Fruit fly (Drosophila melanogaster) S2 (cell line): ENCODE measurements around the gene CG8630.

Experiments used
- CG8478 ChIP-seq: fragments of >200 bp; optimal IDR thresholded peaks from 2 replicates; lab custom pipeline; 2018
- CTCF ChIP-seq, 2 experiments: fragments of >200 bp; optimal IDR thresholded peaks; 2 replicates each; lab custom pipeline; 2018

DNA sequence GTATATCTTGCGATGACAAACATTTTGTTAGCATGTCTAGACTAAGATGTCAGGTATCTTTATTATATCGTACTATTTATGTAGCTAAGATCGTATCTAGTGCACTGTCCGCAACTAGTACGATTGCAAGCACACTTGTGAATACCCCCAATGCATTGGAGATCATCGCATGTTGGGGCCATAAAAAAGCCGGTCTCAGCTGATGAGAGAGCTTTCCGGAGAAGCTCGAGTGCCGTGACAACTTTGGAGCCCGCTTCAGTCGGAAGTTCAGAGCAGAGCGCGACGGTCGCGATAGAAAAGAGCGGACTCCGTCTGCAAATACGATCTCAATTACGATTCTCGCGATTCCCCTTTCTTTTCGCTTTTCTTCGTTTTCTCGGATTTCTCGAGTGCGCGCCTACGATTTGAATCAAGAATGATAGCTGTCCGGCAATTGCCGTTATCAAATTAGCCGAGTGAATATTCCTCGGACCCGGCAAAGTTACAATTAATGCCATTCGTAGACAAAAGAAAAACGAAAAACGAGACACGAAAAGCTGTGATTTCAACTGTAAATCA, 25.1 kb downstream of the CG8630 start:
- TF ChIP-seq CG8478 (no peak), CTCF (optimal IDR thresholded peaks at IDR 0.05; lab: Kevin White, UChicago) (no peak)
